Fruit fly (Drosophila melanogaster) S2 (cell line): ENCODE results near the gene CG31493.

Experiments
- CG8478 ChIP-seq: fragments of >200 bp; optimal IDR thresholded peaks from 2 replicates; lab custom pipeline; 2018
- CTCF ChIP-seq, 2 experiments: fragments of >200 bp; optimal IDR thresholded peaks; 2 replicates each; lab custom pipeline; 2018

dm6 chr3R:7127966-7128365 is 3.4 kb upstream of the CG31493 start, which contains the start of gene CG10068:
- no peak for TF ChIP-seq CG8478 (lab: Kevin White, UChicago)
- no peak for TF ChIP-seq CTCF (optimal IDR thresholded peaks at IDR 0.05; lab: Kevin White, UChicago)
